Fruit fly (Drosophila melanogaster): ENCODE measurements around the gene CG10628.
A peak's percentile ranks its signal among the peaks of the same experiment; 100 is the strongest.

DNA sequence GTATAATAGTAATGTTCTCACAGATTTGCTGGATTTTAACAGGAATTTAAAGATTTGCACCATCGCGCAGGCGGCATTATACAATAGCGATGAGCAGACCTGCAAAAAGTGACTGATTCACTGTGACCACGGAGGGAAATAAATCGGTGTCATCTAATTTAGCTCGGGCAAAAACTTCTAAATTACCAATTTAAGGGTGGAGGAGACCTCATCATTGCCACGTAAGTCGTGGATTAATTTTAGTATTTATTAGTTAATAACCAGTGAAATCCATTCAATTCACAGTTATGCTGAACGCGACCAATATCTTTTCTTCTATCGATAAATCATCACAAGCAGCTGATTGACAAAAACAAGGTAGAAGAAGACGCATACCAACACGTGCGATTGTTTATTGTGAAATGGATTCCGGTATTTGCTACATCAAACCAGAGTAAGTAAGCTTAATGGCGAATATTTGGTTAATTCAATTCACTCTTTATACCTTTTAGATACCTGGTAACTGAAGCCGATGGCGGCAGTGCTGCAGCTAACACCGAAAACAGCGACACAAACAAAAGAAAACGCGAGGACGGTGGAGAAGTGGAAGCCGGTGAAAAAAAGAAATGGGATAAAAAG, at the start of gene CG10628, which contains the start of gene Dus3:
- TF ChIP-seq CG9139 (GFP tag; optimal IDR thresholded peaks at IDR 0.05) (peak; percentile 15), CG32006 (GFP tag; optimal IDR thresholded peaks at IDR 0.05) (peak; percentile 88), fkh (GFP tag; optimal IDR thresholded peaks at IDR 0.05) (peak; percentile 63), Blimp-1 (GFP tag; optimal IDR thresholded peaks at IDR 0.05) (peak; percentile 55), CG11294 (GFP tag; IDR thresholded peaks at IDR 0.05) (peak; percentile 82), Sox102F (GFP tag; optimal IDR thresholded peaks at IDR 0.05) (peak; percentile 76), Lpt (GFP tag; optimal IDR thresholded peaks at IDR 0.05) (peak; percentile 78)

All from whole organism, prepupa.